Fruit fly (Drosophila melanogaster) whole organism: ENCODE data around the gene CG14043.

Experiments used
- psq ChIP-seq: fragments of >200 bp; optimal IDR thresholded peaks from 2 replicates; lab custom pipeline; 2017
- usp ChIP-seq: fragments of >200 bp; optimal IDR thresholded peaks from 2 replicates; lab custom pipeline; 2017; ENCODE audit warnings: missing biosample characterization, missing genetic modification characterization, mixed read lengths

DNA sequence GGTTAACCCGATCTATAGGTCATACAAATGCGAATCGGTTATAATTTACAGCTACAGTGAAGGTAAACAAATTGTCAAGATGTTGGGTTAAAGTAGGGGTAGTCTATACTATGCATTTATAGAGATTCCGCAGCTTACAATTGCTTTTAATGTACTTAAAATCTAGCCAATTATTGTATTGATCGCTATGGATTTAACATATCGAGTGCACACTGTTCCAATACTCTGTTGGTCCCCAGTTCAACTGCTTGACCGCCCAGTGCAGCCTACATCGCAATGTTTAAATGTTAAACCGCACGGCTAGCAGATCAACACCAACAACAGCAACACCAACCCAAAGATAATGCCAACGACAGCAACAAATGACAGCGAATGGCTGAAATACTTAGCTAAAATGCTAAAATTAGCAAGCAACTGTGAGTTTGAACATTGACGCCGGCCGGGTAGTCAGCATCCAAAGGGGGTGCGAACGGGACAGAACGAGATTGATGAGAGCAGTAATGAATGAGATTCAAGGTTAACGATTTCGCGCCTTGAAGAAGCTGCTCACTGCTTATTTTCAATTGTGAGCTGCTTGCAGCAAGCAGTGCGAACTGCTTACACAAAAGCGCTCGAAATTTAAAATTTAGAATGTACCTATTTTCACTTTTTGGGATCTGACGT lies 29.5 kb downstream of the CG14043 start:
- TF ChIP-seq psq (lab: Kevin White, UChicago) (no peak), usp (GFP tag; lab: Kevin White, UChicago) (no peak)
